Worm (Caenorhabditis elegans): Measurements from ENCODE around the gene F54C9.9.

DNA sequence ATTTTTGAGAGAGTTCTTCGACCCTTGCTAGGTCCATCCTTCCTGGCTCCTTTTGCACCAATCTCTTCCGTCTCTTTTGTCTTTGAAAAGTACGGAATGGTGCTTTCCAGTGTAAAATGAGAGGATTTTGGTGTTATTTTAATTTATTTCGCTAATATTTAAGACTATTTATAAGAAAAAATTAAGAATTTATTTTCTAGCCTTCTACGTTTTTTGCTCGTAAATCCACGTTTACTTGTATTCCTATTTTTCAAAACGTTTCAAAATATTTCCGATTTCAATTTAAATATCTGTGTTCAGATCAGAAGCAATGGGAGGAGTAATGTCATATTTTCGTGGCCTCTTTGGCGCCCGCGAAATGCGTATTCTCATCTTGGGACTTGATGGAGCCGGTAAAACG, 3.9 kb downstream of the F54C9.9 start, which contains the start of gene arl-1:
- no peak for TF ChIP-seq C38D4.7 (GFP tag; optimal IDR thresholded peaks at IDR 0.05)
- no peak for TF ChIP-seq Y22D7AL.16 (tag; optimal IDR thresholded peaks at IDR 0.05)

Measured in whole organism, late embryonic.